Worm (Caenorhabditis elegans): ENCODE measurements around the gene K05F1.13.

- no peak for TF ChIP-seq B0310.2 (tag; optimal IDR thresholded peaks at IDR 0.05)
- TF ChIP-seq ets-7 (tag; optimal IDR thresholded peaks at IDR 0.05) = no peak
- no peak for TF ChIP-seq hmbx-1 (tag; optimal IDR thresholded peaks at IDR 0.05)
- no peak for TF ChIP-seq scrt-1 (GFP tag; IDR thresholded peaks at IDR 0.05)
- TF ChIP-seq ama-1 (optimal IDR thresholded peaks at IDR 0.05) = no peak
- no peak for TF ChIP-seq ceh-36 (tag; optimal IDR thresholded peaks at IDR 0.05)
Observed at ce11 chrII:5754168-5754567, 34.7 kb upstream of the K05F1.13 start, which contains the start of gene F10C1.8.

Measured in whole organism, early embryonic.